Worm (Caenorhabditis elegans) whole organism, L3 larva: ENCODE measurements around the gene ugt-52.

Experiments used
- R02D3.7 ChIP-seq: fragments of 150-350 bp; optimal IDR thresholded peaks from 2 replicates; lab custom pipeline; 2014; ENCODE audit warnings: missing biosample characterization, missing genetic modification characterization
- ZK546.5 ChIP-seq: sonication (generic microtip); optimal IDR thresholded peaks from 2 replicates; lab custom pipeline; 2017; ENCODE audit warnings: missing biosample characterization, missing genetic modification characterization
- aly-2 ChIP-seq: fragments of 150-350 bp; optimal IDR thresholded peaks from 2 replicates; lab custom pipeline; 2014; ENCODE audit warnings: missing biosample characterization, missing genetic modification characterization
- ama-1 ChIP-seq: fragments of 150-350 bp; optimal IDR thresholded peaks from 2 replicates; lab custom pipeline; 2018
- ceh-16 ChIP-seq: sonication (generic microtip); optimal IDR thresholded peaks from 2 replicates; lab custom pipeline; 2017; ENCODE audit warnings: missing biosample characterization, missing genetic modification characterization
- ceh-28 ChIP-seq: fragments of 150-350 bp; optimal IDR thresholded peaks from 2 replicates; lab custom pipeline; 2014; ENCODE audit warnings: missing biosample characterization, missing genetic modification reagents, missing genetic modification characterization
- ceh-82 ChIP-seq: fragments of 150-350 bp; optimal IDR thresholded peaks from 2 replicates; lab custom pipeline; 2014; ENCODE audit warnings: missing biosample characterization, missing genetic modification characterization
- ceh-9 ChIP-seq: sonication (generic microtip); optimal IDR thresholded peaks from 2 replicates; lab custom pipeline; 2018; ENCODE audit warnings: missing biosample characterization, missing genetic modification characterization
- daf-12 ChIP-seq: fragments of 150-350 bp; optimal IDR thresholded peaks from 2 replicates; lab custom pipeline; 2014; ENCODE audit warnings: missing biosample characterization, missing genetic modification reagents, missing genetic modification characterization
- egl-27 ChIP-seq: sonication (generic microtip); optimal IDR thresholded peaks from 4 replicates; lab custom pipeline; 2017; ENCODE audit warnings: missing biosample characterization, missing genetic modification reagents, missing genetic modification characterization
- egl-5 ChIP-seq: fragments of 150-350 bp; optimal IDR thresholded peaks from 2 replicates; lab custom pipeline; 2017; ENCODE audit warnings: missing biosample characterization, missing genetic modification reagents, missing genetic modification characterization, inconsistent platforms
- elt-1 ChIP-seq: fragments of 150-350 bp; optimal IDR thresholded peaks from 2 replicates; lab custom pipeline; 2014; ENCODE audit warnings: missing biosample characterization, missing genetic modification characterization
- elt-3 ChIP-seq, 3 experiments: fragments of 150-350 bp in 1 of 3; sonication (generic microtip) in 2 of 3; optimal IDR thresholded peaks; 2 replicates in 2 of 3; 4 replicates in 1 of 3; lab custom pipeline; 2014 to 2017; ENCODE audit warnings: missing biosample characterization in 3 of 3, missing genetic modification characterization in 3 of 3
- fkh-10 ChIP-seq: sonication (generic microtip); optimal IDR thresholded peaks from 2 replicates; lab custom pipeline; 2017; ENCODE audit warnings: missing biosample characterization, missing genetic modification reagents, missing genetic modification characterization
- fkh-2 ChIP-seq: fragments of 150-350 bp; optimal IDR thresholded peaks from 2 replicates; lab custom pipeline; 2014; ENCODE audit warnings: missing biosample characterization, missing genetic modification reagents, missing genetic modification characterization
- fos-1 ChIP-seq: fragments of 150-350 bp; optimal IDR thresholded peaks from 2 replicates; lab custom pipeline; 2014; ENCODE audit warnings: missing biosample characterization, missing genetic modification characterization
- hmg-11 ChIP-seq: sonication (generic microtip); optimal IDR thresholded peaks from 2 replicates; lab custom pipeline; 2016; ENCODE audit warnings: missing genetic modification characterization, missing compliant biosample characterization
- lin-15B ChIP-seq: fragments of 150-350 bp; optimal IDR thresholded peaks from 2 replicates; lab custom pipeline; 2014; ENCODE audit warnings: missing biosample characterization, missing genetic modification characterization
- lin-39 ChIP-seq: fragments of 150-350 bp; optimal IDR thresholded peaks from 2 replicates; lab custom pipeline; 2018; ENCODE audit warnings: missing biosample characterization, missing genetic modification reagents, missing genetic modification characterization
- mdl-1 ChIP-seq: fragments of 150-350 bp; optimal IDR thresholded peaks from 2 replicates; lab custom pipeline; 2014; ENCODE audit warnings: missing biosample characterization, missing genetic modification characterization
- mml-1 ChIP-seq: fragments of 150-350 bp; sonication (generic microtip); optimal IDR thresholded peaks from 3 replicates; lab custom pipeline; 2014; ENCODE audit warnings: missing biosample characterization, missing genetic modification characterization
- nfya-1 ChIP-seq: sonication (generic microtip); optimal IDR thresholded peaks from 2 replicates; lab custom pipeline; 2017; ENCODE audit warnings: missing genetic modification characterization, mild to moderate bottlenecking, missing compliant biosample characterization, antibody characterized with exemption, moderate library complexity; ENCODE audit not compliant: insufficient read depth
- nhr-11 ChIP-seq: fragments of 150-350 bp; optimal IDR thresholded peaks from 2 replicates; lab custom pipeline; 2014; ENCODE audit warnings: missing biosample characterization, missing genetic modification characterization
- nhr-12 ChIP-seq: fragments of 150-350 bp; optimal IDR thresholded peaks from 2 replicates; lab custom pipeline; 2014; ENCODE audit warnings: missing biosample characterization, missing genetic modification characterization
- nhr-23 ChIP-seq: fragments of 150-350 bp; optimal IDR thresholded peaks from 2 replicates; lab custom pipeline; 2014; ENCODE audit warnings: missing biosample characterization, missing genetic modification reagents, missing genetic modification characterization
- nhr-237 ChIP-seq: fragments of 150-350 bp; optimal IDR thresholded peaks from 2 replicates; lab custom pipeline; 2014; ENCODE audit warnings: missing biosample characterization, missing genetic modification characterization
- nhr-25 ChIP-seq: sonication (generic microtip); optimal IDR thresholded peaks from 2 replicates; lab custom pipeline; 2017; ENCODE audit warnings: missing biosample characterization, missing genetic modification characterization
- nhr-28 ChIP-seq: fragments of 150-350 bp; optimal IDR thresholded peaks from 2 replicates; lab custom pipeline; 2014; ENCODE audit warnings: missing biosample characterization, missing genetic modification characterization
- nhr-43 ChIP-seq: sonication (generic microtip); optimal IDR thresholded peaks from 2 replicates; lab custom pipeline; 2016; ENCODE audit warnings: mild to moderate bottlenecking, missing genetic modification characterization, missing compliant biosample characterization; ENCODE audit not compliant: poor library complexity, severe bottlenecking
- nhr-67 ChIP-seq: fragments of 150-350 bp; optimal IDR thresholded peaks from 2 replicates; lab custom pipeline; 2014; ENCODE audit warnings: missing biosample characterization, missing genetic modification characterization
- nhr-76 ChIP-seq: fragments of 150-350 bp; sonication (generic microtip); optimal IDR thresholded peaks from 5 replicates; lab custom pipeline; 2014; ENCODE audit warnings: missing biosample characterization, missing genetic modification characterization
- nhr-77 ChIP-seq: fragments of 150-350 bp; optimal IDR thresholded peaks from 2 replicates; lab custom pipeline; 2014; ENCODE audit warnings: missing biosample characterization, missing genetic modification characterization
- pqm-1 ChIP-seq: fragments of 150-350 bp; optimal IDR thresholded peaks from 2 replicates; lab custom pipeline; 2017; ENCODE audit warnings: missing biosample characterization, missing genetic modification characterization, inconsistent platforms
- sea-2 ChIP-seq: fragments of 150-350 bp; sonication (generic microtip); optimal IDR thresholded peaks from 4 replicates; lab custom pipeline; 2014; ENCODE audit warnings: missing biosample characterization, missing genetic modification reagents, missing genetic modification characterization
- skn-1 ChIP-seq: fragments of 150-350 bp; optimal IDR thresholded peaks from 2 replicates; lab custom pipeline; 2014; ENCODE audit warnings: missing biosample characterization, missing genetic modification characterization
- tbx-2 ChIP-seq: sonication (generic microtip); optimal IDR thresholded peaks from 2 replicates; lab custom pipeline; 2016; ENCODE audit warnings: mild to moderate bottlenecking, missing genetic modification characterization, missing compliant biosample characterization
- zag-1 ChIP-seq: fragments of 150-350 bp; optimal IDR thresholded peaks from 2 replicates; lab custom pipeline; 2014; ENCODE audit warnings: missing biosample characterization, missing genetic modification characterization
- ztf-11 ChIP-seq: fragments of 150-350 bp; optimal IDR thresholded peaks from 2 replicates; lab custom pipeline; 2014; ENCODE audit warnings: missing biosample characterization, missing genetic modification characterization
- ztf-4 ChIP-seq: fragments of 150-350 bp; optimal IDR thresholded peaks from 2 replicates; lab custom pipeline; 2014; ENCODE audit warnings: missing biosample characterization, missing genetic modification characterization

ugt-52 gene

DNA sequence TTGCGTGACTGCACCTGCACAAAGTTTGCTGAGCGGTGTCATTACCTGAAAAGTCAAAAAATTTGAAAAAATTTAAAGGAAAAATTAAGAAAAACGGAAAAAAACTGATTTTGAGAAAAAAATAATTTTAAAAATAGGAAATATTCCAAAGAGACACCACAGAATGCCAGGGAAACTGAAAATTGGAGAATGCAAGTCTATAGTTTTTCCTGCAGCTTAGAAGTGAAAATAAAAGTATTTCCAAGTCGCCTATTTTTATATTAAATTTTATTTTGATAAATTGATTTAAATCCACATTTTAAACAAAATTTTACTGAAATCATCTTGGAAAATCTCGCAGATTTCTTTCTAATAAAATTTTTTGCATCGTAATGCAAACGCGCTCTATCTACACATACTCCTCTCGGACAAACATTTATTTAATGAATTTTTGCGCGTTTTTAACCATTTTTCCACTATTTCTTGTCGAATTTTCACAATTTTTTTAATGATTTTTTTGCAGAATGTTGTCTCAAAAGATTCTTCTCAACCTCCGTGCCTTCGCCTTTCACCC lies 18.0 kb downstream of the ugt-52 start, which contains the start of the genes F56B3.11 and ech-5 (continued):
- TF ChIP-seq elt-3 (tag; optimal IDR thresholded peaks at IDR 0.05; lab: Kevin White, UChicago) (no peak), lin-15B (tag; lab: Kevin White, UChicago) (peak; percentile 92), tbx-2 (tag; lab: Kevin White, UChicago) (no peak), nhr-11 (tag; lab: Kevin White, UChicago) (no peak), daf-12 (tag; lab: Kevin White, UChicago) (no peak), nhr-67 (tag; lab: Kevin White, UChicago) (no peak), nhr-237 (tag; lab: Kevin White, UChicago) (no peak), nhr-77 (tag; lab: Kevin White, UChicago) (no peak), sea-2 (no peak), egl-27 (tag; lab: Kevin White, UChicago) (no peak), fos-1 (tag; lab: Kevin White, UChicago) (no peak), nhr-25 (tag; lab: Kevin White, UChicago) (no peak), ama-1 (lab: Kevin White, UChicago) (no peak), nfya-1 (peak; percentile 28), lin-39 (no peak), mml-1 (tag; lab: Kevin White, UChicago) (no peak), nhr-76 (tag; lab: Kevin White, UChicago) (no peak)

ce11 chrIV:800518-800917 lies 21.9 kb downstream of the ugt-52 start, which contains the start of gene mrpl-46:
mrpl-46 (plus strand) TSS chrIV:800818.
- TF ChIP-seq nhr-12 (tag; lab: Kevin White, UChicago) (no peak), ceh-28 (tag; lab: Kevin White, UChicago) (no peak), ceh-82 (tag; lab: Kevin White, UChicago) (no peak), nhr-77 (tag; lab: Kevin White, UChicago) (no peak), aly-2 (tag; lab: Kevin White, UChicago) (no peak), fkh-10 (GFP tag; lab: Kevin White, UChicago) (no peak), pqm-1 (tag; lab: Kevin White, UChicago) (no peak), egl-5 (tag; lab: Kevin White, UChicago) (no peak), lin-39 (no peak), elt-3 (tag; optimal IDR thresholded peaks at IDR 0.05; lab: Kevin White, UChicago) (no peak), ceh-16 (tag; lab: Kevin White, UChicago) (no peak), nhr-11 (tag; lab: Kevin White, UChicago) (no peak), nhr-43 (no peak), fkh-2 (no peak), mdl-1 (no peak), skn-1 (tag; lab: Kevin White, UChicago) (no peak), R02D3.7 (tag; lab: Kevin White, UChicago) (no peak), nhr-237 (tag; lab: Kevin White, UChicago) (no peak), tbx-2 (tag; lab: Kevin White, UChicago) (no peak)
- TF ChIP-seq, all 47 proteins: peak for 0

DNA sequence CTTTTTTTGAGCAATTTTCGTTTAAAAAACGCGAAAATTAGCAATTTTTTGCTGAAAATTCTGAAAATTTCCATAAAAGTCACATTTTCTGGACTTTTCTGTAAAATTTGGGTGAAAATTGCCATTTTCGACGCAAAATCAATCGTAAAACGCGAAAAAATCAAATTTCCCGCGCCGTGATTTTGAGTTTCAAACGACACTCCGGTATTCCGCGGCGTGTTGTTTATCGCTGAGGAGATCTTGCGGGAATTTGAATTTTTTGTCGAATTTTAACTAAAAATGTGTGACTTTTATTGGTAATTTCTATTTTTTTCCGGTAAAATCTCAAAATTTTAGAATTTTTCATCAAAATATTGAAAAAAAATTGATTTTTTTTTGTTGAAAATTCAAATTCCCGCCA lies 22.6 kb downstream of the ugt-52 start:
- TF ChIP-seq nhr-77 (tag; lab: Kevin White, UChicago) (no peak), nfya-1 (no peak), fos-1 (tag; lab: Kevin White, UChicago) (no peak), ztf-11 (tag; lab: Kevin White, UChicago) (no peak), ZK546.5 (tag; lab: Kevin White, UChicago) (no peak), sea-2 (no peak), lin-15B (tag; lab: Kevin White, UChicago) (no peak), skn-1 (tag; lab: Kevin White, UChicago) (no peak), mdl-1 (no peak), zag-1 (no peak), nhr-23 (tag; lab: Kevin White, UChicago) (no peak), egl-27 (tag; lab: Kevin White, UChicago) (no peak), elt-1 (no peak), elt-3 (tag; optimal IDR thresholded peaks at IDR 0.05; lab: Kevin White, UChicago) (no peak), ztf-4 (tag; lab: Kevin White, UChicago) (no peak), R02D3.7 (tag; lab: Kevin White, UChicago) (no peak)

ce11 chrIV:804802-805201 lies 26.2 kb downstream of the ugt-52 start, which contains the start of gene Y55F3BL.4:
Y55F3BL.4 (plus strand) TSS chrIV:805102.
- TF ChIP-seq ceh-9 (tag; lab: Kevin White, UChicago) (no peak), sea-2 (no peak), ceh-28 (tag; lab: Kevin White, UChicago) (no peak), pqm-1 (tag; lab: Kevin White, UChicago) (no peak), daf-12 (tag; lab: Kevin White, UChicago) (no peak), nhr-67 (tag; lab: Kevin White, UChicago) (no peak), hmg-11 (tag; lab: Kevin White, UChicago) (no peak), nhr-28 (no peak), ztf-4 (tag; lab: Kevin White, UChicago) (no peak)
